Worm (Caenorhabditis elegans) whole organism, L4 larva: ENCODE data around the gene cwp-1.

Experiments used
- ZK546.5 ChIP-seq, 2 experiments: sonication (generic microtip); optimal IDR thresholded peaks; 2 replicates each; lab custom pipeline; 2017; ENCODE audit warnings: missing biosample characterization in 2 of 2, missing genetic modification characterization in 2 of 2
- ctbp-1 ChIP-seq: fragments of 200-800 bp; sonication (Bioruptor generic); IDR thresholded peaks from 2 replicates; pipeline ENCODE4 v1.3.6; 2022; ENCODE audit warnings: missing genetic modification reagents, missing genetic modification characterization, missing compliant biosample characterization
- daf-12 ChIP-seq: fragments of 150-350 bp; optimal IDR thresholded peaks from 2 replicates; lab custom pipeline; 2014; ENCODE audit warnings: missing biosample characterization, missing genetic modification reagents, missing genetic modification characterization
- mxl-3 ChIP-seq: fragments of 200-800 bp; sonication (Bioruptor generic); optimal IDR thresholded peaks from 2 replicates; lab custom pipeline; 2018; ENCODE audit warnings: mild to moderate bottlenecking, missing genetic modification characterization, missing compliant biosample characterization
- nhr-237 ChIP-seq: sonication (generic microtip); optimal IDR thresholded peaks from 2 replicates; lab custom pipeline; 2017; ENCODE audit warnings: missing biosample characterization, missing genetic modification characterization
- rbr-2 ChIP-seq: sonication (generic microtip); optimal IDR thresholded peaks from 2 replicates; lab custom pipeline; 2016; ENCODE audit warnings: missing genotype, missing genetic modification characterization, missing compliant biosample characterization
- sdz-12 ChIP-seq: fragments of 200-800 bp; sonication (Bioruptor generic); optimal IDR thresholded peaks from 2 replicates; lab custom pipeline; 2018; ENCODE audit warnings: mild to moderate bottlenecking, missing genetic modification characterization, missing compliant biosample characterization
- snpc-4 ChIP-seq: fragments of 150-350 bp; optimal IDR thresholded peaks from 2 replicates; lab custom pipeline; 2014; ENCODE audit warnings: missing biosample characterization, missing genetic modification characterization
- spr-3 ChIP-seq: fragments of 200-800 bp; sonication (Bioruptor generic); optimal IDR thresholded peaks from 2 replicates; lab custom pipeline; 2018; ENCODE audit warnings: mild to moderate bottlenecking, missing genetic modification characterization, missing compliant biosample characterization
- ztf-11 ChIP-seq: fragments of 150-350 bp; optimal IDR thresholded peaks from 2 replicates; lab custom pipeline; 2014; ENCODE audit warnings: missing biosample characterization, missing genetic modification characterization

DNA sequence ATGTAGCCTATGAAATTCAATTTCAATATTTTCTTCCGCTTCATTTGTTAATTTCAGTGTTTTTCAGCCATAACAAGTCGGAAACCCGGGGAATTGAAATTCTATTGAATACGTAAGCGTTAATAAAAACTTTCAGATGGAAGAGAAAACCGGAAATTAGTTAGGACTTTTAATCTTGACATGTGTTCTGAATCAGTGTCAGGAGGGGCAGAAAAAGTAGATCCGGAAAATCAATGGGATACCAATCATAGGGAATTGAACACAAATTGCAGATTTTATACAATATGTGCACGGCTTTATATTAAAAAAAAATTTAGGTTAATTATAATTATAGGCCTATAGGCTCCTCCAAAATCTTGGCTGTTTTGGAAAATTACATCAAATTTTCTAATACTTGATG, 23.3 kb upstream of the cwp-1 start:
- TF ChIP-seq daf-12 (tag; lab: Kevin White, UChicago), result no peak
- TF ChIP-seq ctbp-1 (GFP tag; lab: Robert Waterston, UW), result no peak
- TF ChIP-seq nhr-237 (tag; lab: Kevin White, UChicago), result no peak
- TF ChIP-seq ztf-11 (tag; lab: Kevin White, UChicago), result no peak
- TF ChIP-seq spr-3, result no peak
- TF ChIP-seq sdz-12 (GFP tag; lab: Kevin White, UChicago), result no peak
- no peak for TF ChIP-seq snpc-4 (tag; lab: Kevin White, UChicago)
- TF ChIP-seq ZK546.5 (tag; optimal IDR thresholded peaks at IDR 0.05; lab: Kevin White, UChicago), result no peak
- no peak for TF ChIP-seq mxl-3 (GFP tag; lab: Kevin White, UChicago)
- no peak for TF ChIP-seq rbr-2
